Worm (Caenorhabditis elegans) whole organism, young adult: ENCODE data around the gene C16D9.9.

ENCODE experiments used
- B0019.2 ChIP-seq: fragments of 200-800 bp; sonication (Bioruptor generic); conservative IDR thresholded peaks from 2 replicates; pipeline ENCODE4 v1.3.6; 2022; ENCODE audit warnings: missing genetic modification reagents, missing genetic modification characterization, missing compliant biosample characterization
- B0261.1 ChIP-seq: sonication (generic microtip); optimal IDR thresholded peaks from 2 replicates; lab custom pipeline; 2016; ENCODE audit warnings: mild to moderate bottlenecking, missing genetic modification characterization, moderate library complexity, missing compliant biosample characterization
- F23B12.7 ChIP-seq: sonication (generic microtip); optimal IDR thresholded peaks from 2 replicates; lab custom pipeline; 2017; ENCODE audit warnings: missing genetic modification characterization, mild to moderate bottlenecking, missing compliant biosample characterization, antibody characterized with exemption, moderate library complexity; ENCODE audit not compliant: insufficient read depth
- F37B4.10 ChIP-seq: fragments of 200-800 bp; sonication (Bioruptor generic); IDR thresholded peaks from 2 replicates; pipeline ENCODE4 v1.3.6; 2022; ENCODE audit warnings: missing genetic modification characterization, missing compliant biosample characterization
- F39B2.1 ChIP-seq: fragments of 200-800 bp; sonication (Bioruptor generic); IDR thresholded peaks from 2 replicates; pipeline ENCODE4 v1.3.6; 2022; ENCODE audit warnings: missing genetic modification reagents, missing genetic modification characterization, missing compliant biosample characterization
- F49E8.2 ChIP-seq: sonication (generic microtip); optimal IDR thresholded peaks from 3 replicates; lab custom pipeline; 2017; ENCODE audit warnings: missing genetic modification characterization, mild to moderate bottlenecking, missing compliant biosample characterization, antibody characterized with exemption, moderate library complexity; ENCODE audit not compliant: insufficient read depth
- F52B5.7 ChIP-seq: sonication (generic microtip); optimal IDR thresholded peaks from 2 replicates; lab custom pipeline; 2016; ENCODE audit warnings: mild to moderate bottlenecking, missing genetic modification characterization, missing compliant biosample characterization
- F57C9.4 ChIP-seq: sonication (generic microtip); optimal IDR thresholded peaks from 2 replicates; lab custom pipeline; 2017; ENCODE audit warnings: mild to moderate bottlenecking, missing genetic modification characterization, missing compliant biosample characterization
- K11D2.4 ChIP-seq: fragments of 200-800 bp; sonication (Bioruptor generic); IDR thresholded peaks from 2 replicates; pipeline ENCODE4 v1.3.6; 2022; ENCODE audit warnings: missing genetic modification reagents, missing genetic modification characterization, missing compliant biosample characterization
- K12H6.12 ChIP-seq: fragments of 200-800 bp; sonication (Bioruptor generic); optimal IDR thresholded peaks from 2 replicates; lab custom pipeline; 2018; ENCODE audit warnings: mild to moderate bottlenecking, missing genetic modification characterization, missing compliant biosample characterization
- T07F8.4 ChIP-seq: sonication (generic microtip); optimal IDR thresholded peaks from 2 replicates; lab custom pipeline; 2016; ENCODE audit warnings: mild to moderate bottlenecking, missing genetic modification characterization, moderate library complexity, missing compliant biosample characterization
- Y67H2A.10 ChIP-seq: fragments of 200-800 bp; sonication (Bioruptor generic); conservative IDR thresholded peaks from 2 replicates; pipeline ENCODE4 v1.3.6; 2022; ENCODE audit warnings: missing genetic modification reagents, missing genetic modification characterization, missing compliant biosample characterization
- Y79H2A.3 ChIP-seq: fragments of 200-800 bp; sonication (Bioruptor generic); conservative IDR thresholded peaks from 2 replicates; pipeline ENCODE4 v1.3.6; 2022; ENCODE audit warnings: missing genetic modification reagents, missing genetic modification characterization, missing compliant biosample characterization
- Y95B8A.8 ChIP-seq: fragments of 200-800 bp; sonication (Bioruptor generic); IDR thresholded peaks from 2 replicates; pipeline ENCODE4 v1.3.6; 2022; ENCODE audit warnings: missing genetic modification reagents, missing genetic modification characterization, missing compliant biosample characterization
- aptf-3 ChIP-seq: fragments of 200-800 bp; sonication (Bioruptor generic); IDR thresholded peaks from 2 replicates; pipeline ENCODE4 v1.3.6; 2022; ENCODE audit warnings: missing genetic modification characterization, missing compliant biosample characterization
- atf-7 ChIP-seq: sonication (generic microtip); optimal IDR thresholded peaks from 2 replicates; lab custom pipeline; 2017; ENCODE audit warnings: mild to moderate bottlenecking, missing genetic modification characterization, missing compliant biosample characterization
- bed-1 ChIP-seq: fragments of 200-800 bp; sonication (Bioruptor generic); IDR thresholded peaks from 2 replicates; pipeline ENCODE4 v1.3.6; 2022; ENCODE audit warnings: missing genetic modification reagents, missing genetic modification characterization, missing compliant biosample characterization
- ceh-40 ChIP-seq: fragments of 200-800 bp; sonication (Bioruptor generic); IDR thresholded peaks from 2 replicates; pipeline ENCODE4 v1.3.6; 2022; ENCODE audit warnings: missing genetic modification characterization, missing compliant biosample characterization
- ceh-58 ChIP-seq: fragments of 200-800 bp; sonication (Bioruptor generic); IDR thresholded peaks from 2 replicates; pipeline ENCODE4 v1.3.6; 2022; ENCODE audit warnings: missing genetic modification characterization, missing compliant biosample characterization
- ceh-91 ChIP-seq: fragments of 200-800 bp; sonication (Bioruptor generic); IDR thresholded peaks from 2 replicates; pipeline ENCODE4 v1.3.6; 2022; ENCODE audit warnings: missing genetic modification reagents, missing genetic modification characterization, missing compliant biosample characterization
- dox-1 ChIP-seq: fragments of 200-800 bp; sonication (Bioruptor generic); IDR thresholded peaks from 2 replicates; pipeline ENCODE4 v1.3.6; 2022; ENCODE audit warnings: missing genetic modification reagents, missing genetic modification characterization, missing compliant biosample characterization
- egl-18 ChIP-seq: fragments of 200-800 bp; sonication (Bioruptor generic); IDR thresholded peaks from 2 replicates; pipeline ENCODE4 v1.3.6; 2022; ENCODE audit warnings: missing genetic modification reagents, missing genetic modification characterization, missing compliant biosample characterization
- egl-44 ChIP-seq: fragments of 200-800 bp; sonication (Bioruptor generic); IDR thresholded peaks from 2 replicates; pipeline ENCODE4 v1.3.6; 2022; ENCODE audit warnings: missing genetic modification reagents, missing genetic modification characterization, missing compliant biosample characterization
- fkh-3 ChIP-seq: sonication (generic microtip); optimal IDR thresholded peaks from 2 replicates; lab custom pipeline; 2016; ENCODE audit warnings: mild to moderate bottlenecking, missing genetic modification characterization, missing compliant biosample characterization
- hlh-26 ChIP-seq: fragments of 200-800 bp; sonication (Bioruptor generic); conservative IDR thresholded peaks from 2 replicates; pipeline ENCODE4 v1.3.6; 2022; ENCODE audit warnings: missing genetic modification reagents, missing genetic modification characterization, missing compliant biosample characterization
- hrde-1 ChIP-seq: sonication (generic microtip); optimal IDR thresholded peaks from 2 replicates; lab custom pipeline; 2016; ENCODE audit warnings: missing genetic modification characterization, mild to moderate bottlenecking, missing compliant biosample characterization, moderate library complexity, missing genotype, missing genetic modification reagents, borderline replicate concordance
- let-526 ChIP-seq: fragments of 200-800 bp; sonication (Bioruptor generic); IDR thresholded peaks from 2 replicates; pipeline ENCODE4 v1.3.6; 2022; ENCODE audit warnings: missing genetic modification reagents, missing genetic modification characterization, missing compliant biosample characterization
- lin-26 ChIP-seq: fragments of 200-800 bp; sonication (Bioruptor generic); IDR thresholded peaks from 2 replicates; pipeline ENCODE4 v1.3.6; 2022; ENCODE audit warnings: missing genetic modification reagents, missing genetic modification characterization, missing compliant biosample characterization
- madf-10 ChIP-seq: sonication (generic microtip); optimal IDR thresholded peaks from 2 replicates; lab custom pipeline; 2016; ENCODE audit warnings: mild to moderate bottlenecking, missing genetic modification characterization, missing compliant biosample characterization
- mxl-1 ChIP-seq: sonication (generic microtip); optimal IDR thresholded peaks from 2 replicates; lab custom pipeline; 2016; ENCODE audit warnings: missing genetic modification characterization, missing compliant biosample characterization
- nhr-120 ChIP-seq: fragments of 200-800 bp; sonication (Bioruptor generic); IDR thresholded peaks from 2 replicates; pipeline ENCODE4 v1.3.6; 2022; ENCODE audit warnings: missing genetic modification characterization, missing compliant biosample characterization
- nhr-80 ChIP-seq: sonication (generic microtip); optimal IDR thresholded peaks from 2 replicates; lab custom pipeline; 2016; ENCODE audit warnings: missing genetic modification characterization, missing compliant biosample characterization
- rcor-1 ChIP-seq: fragments of 200-800 bp; sonication (Bioruptor generic); IDR thresholded peaks from 2 replicates; pipeline ENCODE4 v1.3.6; 2022; ENCODE audit warnings: missing genetic modification reagents, missing genetic modification characterization, missing compliant biosample characterization
- rec-8 ChIP-seq, 2 experiments: sonication (generic microtip); optimal IDR thresholded peaks; 2 replicates each; lab custom pipeline; 2016; ENCODE audit warnings: mild to moderate bottlenecking in 2 of 2, missing genetic modification characterization in 2 of 2, missing genetic modification reagents in 2 of 2, missing genotype in 2 of 2, missing biosample characterization in 1 of 2, missing compliant biosample characterization in 1 of 2, moderate library complexity in 1 of 2
- repo-1 ChIP-seq: sonication (generic microtip); optimal IDR thresholded peaks from 2 replicates; lab custom pipeline; 2017; ENCODE audit warnings: mild to moderate bottlenecking, missing genetic modification characterization, missing compliant biosample characterization
- rpc-1 ChIP-seq, 2 experiments: fragments of 150-350 bp in 1 of 2; sonication (generic microtip) in 1 of 2; optimal IDR thresholded peaks; 2 replicates each; lab custom pipeline; 2014 to 2018; ENCODE audit warnings: missing biosample characterization in 1 of 2, missing genetic modification characterization in 1 of 2, missing genetic modification reagents in 1 of 2, missing genotype in 1 of 2
- sea-2 ChIP-seq: fragments of 200-800 bp; sonication (Bioruptor generic); IDR thresholded peaks from 2 replicates; pipeline ENCODE4 v1.3.6; 2022; ENCODE audit warnings: missing genetic modification characterization, missing compliant biosample characterization
- snpc-1.3 ChIP-seq: sonication (generic microtip); optimal IDR thresholded peaks from 2 replicates; lab custom pipeline; 2017; ENCODE audit warnings: missing genetic modification characterization, mild to moderate bottlenecking, missing compliant biosample characterization, antibody characterized with exemption, moderate library complexity, missing genotype, missing genetic modification reagents; ENCODE audit not compliant: insufficient read depth
- snpc-3.4 ChIP-seq: sonication (generic microtip); optimal IDR thresholded peaks from 2 replicates; lab custom pipeline; 2017; ENCODE audit warnings: missing genetic modification characterization, mild to moderate bottlenecking, missing compliant biosample characterization, antibody characterized with exemption, moderate library complexity, missing genotype, missing genetic modification reagents
- snpc-4 ChIP-seq, 5 experiments: fragments of 150-350 bp in 1 of 5; sonication (generic microtip) in 4 of 5; optimal IDR thresholded peaks; 2 replicates each; lab custom pipeline; 2014 to 2018; ENCODE audit warnings: missing genetic modification characterization in 5 of 5, missing biosample characterization in 3 of 5, antibody characterized with exemption in 2 of 5, mild to moderate bottlenecking in 2 of 5, missing compliant biosample characterization in 2 of 5, missing genotype in 2 of 5, moderate library complexity in 2 of 5, missing genetic modification reagents in 1 of 5
- tlf-1 ChIP-seq: fragments of 200-800 bp; sonication (Bioruptor generic); optimal IDR thresholded peaks from 2 replicates; lab custom pipeline; 2018; ENCODE audit warnings: mild to moderate bottlenecking, missing genetic modification characterization, missing compliant biosample characterization
- unc-130 ChIP-seq: sonication (generic microtip); optimal IDR thresholded peaks from 2 replicates; lab custom pipeline; 2016; ENCODE audit warnings: missing genetic modification reagents, missing genetic modification characterization, missing compliant biosample characterization
- unc-62 ChIP-seq: fragments of 150-350 bp; optimal IDR thresholded peaks from 2 replicates; lab custom pipeline; 2014; ENCODE audit warnings: missing biosample characterization, missing genetic modification reagents, missing genetic modification characterization
- xnd-1 ChIP-seq: sonication (generic microtip); optimal IDR thresholded peaks from 2 replicates; lab custom pipeline; 2016; ENCODE audit warnings: missing genotype, missing genetic modification reagents, missing genetic modification characterization, missing compliant biosample characterization
- zfh-2 ChIP-seq: fragments of 200-800 bp; sonication (Bioruptor generic); conservative IDR thresholded peaks from 2 replicates; pipeline ENCODE4 v1.3.6; 2022; ENCODE audit warnings: missing genetic modification reagents, missing genetic modification characterization, missing compliant biosample characterization
- ztf-18 ChIP-seq: sonication (generic microtip); optimal IDR thresholded peaks from 2 replicates; lab custom pipeline; 2016; ENCODE audit warnings: missing genotype, mild to moderate bottlenecking, missing genetic modification characterization, missing compliant biosample characterization
- ztf-22 ChIP-seq: fragments of 200-800 bp; sonication (Bioruptor generic); optimal IDR thresholded peaks from 2 replicates; lab custom pipeline; 2018; ENCODE audit warnings: mild to moderate bottlenecking, missing genetic modification characterization, moderate library complexity, missing compliant biosample characterization
- ztf-25 ChIP-seq: fragments of 200-800 bp; sonication (Bioruptor generic); IDR thresholded peaks from 2 replicates; pipeline ENCODE4 v1.3.6; 2022; ENCODE audit warnings: missing genetic modification reagents, missing genetic modification characterization, missing compliant biosample characterization
- ztf-28 ChIP-seq: fragments of 200-800 bp; sonication (Bioruptor generic); IDR thresholded peaks from 2 replicates; pipeline ENCODE4 v1.3.6; 2022; ENCODE audit warnings: missing genetic modification reagents, missing genetic modification characterization, missing compliant biosample characterization

C16D9.9 gene

DNA sequence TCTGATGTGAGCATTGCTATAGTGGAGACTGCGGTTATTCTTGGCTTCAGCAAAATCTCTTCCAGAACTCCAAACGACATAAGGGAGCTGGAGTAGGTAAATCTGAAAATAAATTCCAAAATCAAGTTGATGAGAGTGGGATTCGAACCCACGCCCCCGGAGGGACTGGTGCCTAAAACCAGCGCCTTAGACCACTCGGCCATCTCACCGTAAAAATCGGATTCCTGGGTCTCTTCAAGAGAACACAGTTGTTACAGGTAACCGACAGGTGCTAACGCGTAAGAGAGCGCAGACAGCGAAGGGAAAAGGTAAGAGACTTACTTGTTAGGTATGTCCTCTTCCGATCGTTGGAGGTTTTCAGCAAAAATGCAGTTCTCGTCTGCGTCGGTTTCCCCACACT is 28.7 kb upstream of the C16D9.9 start (continued):
- TF ChIP-seq nhr-80 (tag; lab: Kevin White, UChicago) (peak; percentile 36), repo-1 (tag; lab: Kevin White, UChicago) (no peak), K12H6.12 (tag; lab: Kevin White, UChicago) (no peak), snpc-1.3 (tag; lab: Kevin White, UChicago) (no peak), ceh-91 (GFP tag; lab: Robert Waterston, UW) (no peak), let-526 (GFP tag; lab: Robert Waterston, UW) (no peak), fkh-3 (tag; lab: Kevin White, UChicago) (no peak), madf-10 (tag; lab: Kevin White, UChicago) (peak; percentile 9), lin-26 (GFP tag; lab: Robert Waterston, UW) (no peak), rpc-1 (optimal IDR thresholded peaks at IDR 0.05; lab: Kevin White, UChicago) (peak; percentile 67), rpc-1 (tag; optimal IDR thresholded peaks at IDR 0.05; lab: Kevin White, UChicago) (peak; percentile 74), atf-7 (tag; lab: Kevin White, UChicago) (no peak), egl-44 (GFP tag; lab: Robert Waterston, UW) (no peak), bed-1 (GFP tag; lab: Robert Waterston, UW) (no peak), hlh-26 (GFP tag; lab: Robert Waterston, UW) (no peak), Y95B8A.8 (GFP tag; lab: Robert Waterston, UW) (no peak), F37B4.10 (no peak), sea-2 (no peak), hrde-1 (tag; lab: Kevin White, UChicago) (no peak), B0019.2 (GFP tag; lab: Robert Waterston, UW) (no peak), K11D2.4 (GFP tag; lab: Robert Waterston, UW) (no peak), aptf-3 (no peak), ztf-18 (peak; percentile 43), F23B12.7 (tag; lab: Kevin White, UChicago) (peak; percentile 60), mxl-1 (no peak), B0261.1 (tag; lab: Kevin White, UChicago) (peak; percentile 77), ztf-22 (GFP tag; lab: Kevin White, UChicago) (no peak), dox-1 (no peak; the same call in 1 of the 2 replicates), snpc-4 (GFP tag; optimal IDR thresholded peaks at IDR 0.05; lab: Kevin White, UChicago) (peak; percentile 61), snpc-4 (tag; optimal IDR thresholded peaks at IDR 0.05; lab: Kevin White, UChicago) (peak in 3 of 4 experiments; percentile 73 to 91 (median 76)), ceh-40 (GFP tag; lab: Robert Waterston, UW) (peak; percentile 58; the same call in 1 of the 2 replicates), nhr-120 (GFP tag; lab: Robert Waterston, UW) (no peak), tlf-1 (no peak), xnd-1 (tag; lab: Kevin White, UChicago) (no peak), egl-18 (0 out of 2 replicates have a peak, but pooled peaks have one; percentile 14)

DNA sequence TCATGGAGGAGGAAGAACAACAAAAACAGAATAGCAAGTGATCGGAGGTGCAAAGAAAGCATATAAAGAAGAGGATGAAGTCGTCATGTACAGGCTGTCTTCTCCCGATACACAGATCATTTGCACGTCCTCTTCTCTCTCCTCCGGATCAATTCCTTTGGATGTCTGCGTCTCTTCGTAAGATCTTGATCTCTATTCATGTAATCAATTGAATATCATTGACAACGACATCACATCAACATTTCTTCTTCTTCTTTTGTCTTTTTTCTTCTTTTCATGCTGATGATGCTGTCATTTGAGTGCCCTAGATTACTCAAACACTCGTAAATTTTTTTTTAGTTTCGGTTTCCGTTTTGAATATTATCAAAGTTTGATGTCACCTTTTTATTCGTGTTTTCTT is 25.8 kb upstream of the C16D9.9 start, which contains the start of gene rol-3:
Gene rol-3 (minus strand): TSS at position 120 of the 400 bp plus-strand sequence.
- no peak for TF ChIP-seq rcor-1 (GFP tag; lab: Robert Waterston, UW)
- no peak for TF ChIP-seq ztf-25 (GFP tag; lab: Robert Waterston, UW)
- TF ChIP-seq rec-8 (tag; optimal IDR thresholded peaks at IDR 0.05; lab: Kevin White, UChicago): no peak
- TF ChIP-seq F57C9.4 (tag; lab: Kevin White, UChicago): no peak
- TF ChIP-seq ceh-58 (GFP tag; lab: Robert Waterston, UW): no peak
- TF ChIP-seq unc-62 (GFP tag; lab: Kevin White, UChicago): no peak
- TF ChIP-seq Y79H2A.3 (GFP tag; lab: Robert Waterston, UW): no peak
- no peak for TF ChIP-seq ztf-28
- no peak for TF ChIP-seq F39B2.1 (GFP tag; lab: Robert Waterston, UW)
- no peak for TF ChIP-seq T07F8.4 (tag; lab: Kevin White, UChicago)
- no peak for TF ChIP-seq zfh-2 (GFP tag; lab: Robert Waterston, UW)
- no peak for TF ChIP-seq unc-130 (GFP tag; lab: Kevin White, UChicago)
- no peak for TF ChIP-seq Y67H2A.10
- TF ChIP-seq F49E8.2 (tag; lab: Kevin White, UChicago): no peak
- TF ChIP-seq F52B5.7 (tag; lab: Kevin White, UChicago): no peak
- no peak for TF ChIP-seq snpc-3.4 (tag; lab: Kevin White, UChicago)
- TF ChIP-seq F23B12.7 (tag; lab: Kevin White, UChicago): no peak
